Worm (Caenorhabditis elegans): ENCODE data around the gene flp-25.

ce11 chrIII:9314476-9314875 lies 46.9 kb upstream of the flp-25 start, which contains the start of gene C40H1.8:
- TF ChIP-seq ceh-31 (tag; optimal IDR thresholded peaks at IDR 0.05): no peak
- TF ChIP-seq ceh-14 (tag; optimal IDR thresholded peaks at IDR 0.05): no peak
- TF ChIP-seq hlh-8 (tag; optimal IDR thresholded peaks at IDR 0.05): no peak
- TF ChIP-seq tbx-2 (tag; optimal IDR thresholded peaks at IDR 0.05): no peak
- no peak for TF ChIP-seq nhr-11 (tag; optimal IDR thresholded peaks at IDR 0.05)
- TF ChIP-seq hlh-30 (tag; optimal IDR thresholded peaks at IDR 0.05; ENCODE audit: insufficient read depth): no peak
- TF ChIP-seq ztf-16 (tag; optimal IDR thresholded peaks at IDR 0.05): no peak
- no peak for TF ChIP-seq ama-1 (optimal IDR thresholded peaks at IDR 0.05)
- TF ChIP-seq rnt-1 (tag; optimal IDR thresholded peaks at IDR 0.05): no peak
- no peak for TF ChIP-seq unc-55 (GFP tag; optimal IDR thresholded peaks at IDR 0.05)

Measured in whole organism, late embryonic.